Worm (Caenorhabditis elegans) whole organism, midembryonic: Measurements from ENCODE around the gene R151.2.

Experiments used
- flt-1 ChIP-seq: fragments of 200-800 bp; sonication (Bioruptor generic); IDR thresholded peaks from 2 replicates; pipeline ENCODE4 v1.3.6; 2022; ENCODE audit warnings: missing genetic modification characterization, missing compliant biosample characterization
- med-1 ChIP-seq: sonication (generic microtip); optimal IDR thresholded peaks from 2 replicates; lab custom pipeline; 2017; ENCODE audit warnings: missing genetic modification characterization, mild to moderate bottlenecking, missing compliant biosample characterization, antibody characterized with exemption, missing genetic modification reagents; ENCODE audit not compliant: insufficient read depth
- ztf-23 ChIP-seq: fragments of 200-800 bp; sonication (Bioruptor generic); IDR thresholded peaks from 2 replicates; pipeline ENCODE4 v1.3.6; 2022; ENCODE audit warnings: missing genetic modification reagents, missing genetic modification characterization, missing compliant biosample characterization

DNA sequence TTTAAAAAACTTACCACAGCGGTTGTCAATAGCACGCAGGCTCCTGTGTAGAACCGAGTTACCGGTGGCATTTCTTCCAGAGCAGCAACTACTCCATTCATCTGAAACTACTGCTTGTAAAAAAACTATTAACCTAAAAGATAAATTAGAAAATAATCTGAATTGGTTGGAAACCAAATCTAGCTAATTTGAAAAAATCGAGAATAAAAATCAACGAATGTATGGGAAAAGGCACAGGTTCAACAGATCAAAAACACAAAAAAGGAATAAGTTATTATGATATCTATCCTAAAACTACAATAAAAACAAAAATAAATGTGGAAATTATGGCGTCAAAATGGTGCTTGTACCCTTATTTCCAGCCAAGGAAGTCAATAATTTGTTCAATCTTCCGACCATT is 13.3 kb downstream of the R151.2 start, which contains the start of gene der-2:
- TF ChIP-seq med-1 (GFP tag; lab: Kevin White, UChicago): no peak
- TF ChIP-seq flt-1 (GFP tag; lab: Robert Waterston, UW): no peak
- TF ChIP-seq ztf-23: no peak
